Worm (Caenorhabditis elegans) whole organism, midembryonic: ENCODE measurements around the gene srg-11.

ENCODE experiments used
- cog-1 ChIP-seq: sonication (generic microtip); optimal IDR thresholded peaks from 2 replicates; lab custom pipeline; 2016; ENCODE audit warnings: missing genetic modification characterization, missing compliant biosample characterization
- flt-1 ChIP-seq: fragments of 200-800 bp; sonication (Bioruptor generic); IDR thresholded peaks from 2 replicates; pipeline ENCODE4 v1.3.6; 2022; ENCODE audit warnings: missing genetic modification characterization, missing compliant biosample characterization
- ref-1 ChIP-seq: fragments of 200-800 bp; sonication (Bioruptor generic); conservative IDR thresholded peaks from 2 replicates; pipeline ENCODE4 v1.3.6; 2022; ENCODE audit warnings: missing genetic modification reagents, missing genetic modification characterization, missing compliant biosample characterization
- ztf-29 ChIP-seq: fragments of 200-800 bp; sonication (Bioruptor generic); IDR thresholded peaks from 2 replicates; pipeline ENCODE4 v1.3.6; 2022; ENCODE audit warnings: missing genetic modification reagents, missing genetic modification characterization, missing compliant biosample characterization

ce11 chrIII:4653374-4653773, 26.4 kb upstream of the srg-11 start:
- TF ChIP-seq ztf-29 (GFP tag; lab: Robert Waterston, UW) (no peak), cog-1 (tag; lab: Kevin White, UChicago) (no peak), flt-1 (GFP tag; lab: Robert Waterston, UW) (no peak), ref-1 (GFP tag; lab: Robert Waterston, UW) (no peak)
